Worm (Caenorhabditis elegans) whole organism, late embryonic: Measurements from ENCODE around the gene twk-42.
A peak's percentile ranks its signal among the peaks of the same experiment; 100 is the strongest.

ENCODE experiments used
- C38D4.7 ChIP-seq: fragments of 200-800 bp; sonication (Bioruptor generic); optimal IDR thresholded peaks from 2 replicates; lab custom pipeline; 2018; ENCODE audit warnings: mild to moderate bottlenecking, missing genetic modification characterization, moderate library complexity, missing compliant biosample characterization
- K09A11.1 ChIP-seq: sonication (generic microtip); optimal IDR thresholded peaks from 2 replicates; lab custom pipeline; 2017; ENCODE audit warnings: antibody characterized with exemption, mild to moderate bottlenecking, missing genetic modification characterization, missing compliant biosample characterization; ENCODE audit not compliant: insufficient read depth
- T23F11.4 ChIP-seq: fragments of 200-800 bp; sonication (Bioruptor generic); optimal IDR thresholded peaks from 2 replicates; lab custom pipeline; 2018; ENCODE audit warnings: mild to moderate bottlenecking, missing genetic modification characterization, missing compliant biosample characterization
- Y22D7AL.16 ChIP-seq: sonication (generic microtip); optimal IDR thresholded peaks from 2 replicates; lab custom pipeline; 2016; ENCODE audit warnings: missing genetic modification characterization, missing compliant biosample characterization
- ceh-19 ChIP-seq: fragments of 200-800 bp; sonication (Bioruptor generic); optimal IDR thresholded peaks from 2 replicates; lab custom pipeline; 2018; ENCODE audit warnings: mild to moderate bottlenecking, missing genetic modification characterization, missing compliant biosample characterization
- ceh-2 ChIP-seq: sonication (generic microtip); optimal IDR thresholded peaks from 2 replicates; lab custom pipeline; 2016; ENCODE audit warnings: missing genotype, missing genetic modification characterization, missing compliant biosample characterization
- ceh-24 ChIP-seq: sonication (generic microtip); optimal IDR thresholded peaks from 2 replicates; lab custom pipeline; 2016; ENCODE audit warnings: mild to moderate bottlenecking, missing genetic modification characterization, missing compliant biosample characterization
- ceh-34 ChIP-seq: sonication (generic microtip); optimal IDR thresholded peaks from 2 replicates; lab custom pipeline; 2016; ENCODE audit warnings: mild to moderate bottlenecking, missing genetic modification characterization, missing compliant biosample characterization
- ceh-45 ChIP-seq: fragments of 200-800 bp; sonication (Bioruptor generic); IDR thresholded peaks from 2 replicates; pipeline ENCODE4 v1.3.6; 2022; ENCODE audit warnings: missing genetic modification reagents, missing genetic modification characterization, missing compliant biosample characterization
- ceh-6 ChIP-seq: fragments of 200-800 bp; sonication (Bioruptor generic); optimal IDR thresholded peaks from 2 replicates; lab custom pipeline; 2018; ENCODE audit warnings: mild to moderate bottlenecking, missing genetic modification characterization, missing compliant biosample characterization
- ceh-9 ChIP-seq: sonication (generic microtip); optimal IDR thresholded peaks from 2 replicates; lab custom pipeline; 2016; ENCODE audit warnings: mild to moderate bottlenecking, missing genetic modification characterization, inconsistent platforms, missing compliant biosample characterization
- che-1 ChIP-seq: sonication (generic microtip); optimal IDR thresholded peaks from 2 replicates; lab custom pipeline; 2016; ENCODE audit warnings: mild to moderate bottlenecking, missing genetic modification characterization, missing compliant biosample characterization
- dmd-4 ChIP-seq: sonication (generic microtip); optimal IDR thresholded peaks from 2 replicates; lab custom pipeline; 2016; ENCODE audit warnings: borderline replicate concordance, missing genetic modification characterization, missing compliant biosample characterization
- dve-1 ChIP-seq: sonication (generic microtip); optimal IDR thresholded peaks from 2 replicates; lab custom pipeline; 2017; ENCODE audit warnings: antibody characterized with exemption, mild to moderate bottlenecking, missing genetic modification characterization, missing compliant biosample characterization
- elt-2 ChIP-seq: sonication (generic microtip); optimal IDR thresholded peaks from 2 replicates; lab custom pipeline; 2016; ENCODE audit warnings: missing genetic modification reagents, missing genetic modification characterization, missing compliant biosample characterization
- ets-4 ChIP-seq: sonication (generic microtip); optimal IDR thresholded peaks from 2 replicates; lab custom pipeline; 2016; ENCODE audit warnings: missing genetic modification characterization, missing compliant biosample characterization
- eyg-1 ChIP-seq: sonication (generic microtip); optimal IDR thresholded peaks from 2 replicates; lab custom pipeline; 2016; ENCODE audit warnings: missing genotype, missing genetic modification characterization, missing compliant biosample characterization
- fax-1 ChIP-seq: sonication (generic microtip); optimal IDR thresholded peaks from 2 replicates; lab custom pipeline; 2016; ENCODE audit warnings: missing genotype, missing genetic modification characterization, missing compliant biosample characterization
- gmeb-2 ChIP-seq: sonication (generic microtip); optimal IDR thresholded peaks from 2 replicates; lab custom pipeline; 2016; ENCODE audit warnings: missing genetic modification characterization, inconsistent platforms, missing compliant biosample characterization
- hlh-30 ChIP-seq: sonication (generic microtip); optimal IDR thresholded peaks from 2 replicates; lab custom pipeline; 2017; ENCODE audit warnings: antibody characterized with exemption, missing genetic modification characterization, missing compliant biosample characterization; ENCODE audit not compliant: insufficient read depth
- madf-2 ChIP-seq: sonication (generic microtip); optimal IDR thresholded peaks from 2 replicates; lab custom pipeline; 2017; ENCODE audit warnings: missing genetic modification characterization, missing compliant biosample characterization
- nfya-1 ChIP-seq: sonication (generic microtip); optimal IDR thresholded peaks from 2 replicates; lab custom pipeline; 2017; ENCODE audit warnings: missing genetic modification characterization, mild to moderate bottlenecking, missing compliant biosample characterization, antibody characterized with exemption, moderate library complexity
- nhr-11 ChIP-seq: fragments of 150-350 bp; optimal IDR thresholded peaks from 2 replicates; lab custom pipeline; 2014; ENCODE audit warnings: missing biosample characterization, missing genetic modification characterization
- nhr-232 ChIP-seq: sonication (generic microtip); optimal IDR thresholded peaks from 2 replicates; lab custom pipeline; 2016; ENCODE audit warnings: missing genetic modification characterization, missing compliant biosample characterization
- npax-4 ChIP-seq: sonication (generic microtip); optimal IDR thresholded peaks from 2 replicates; lab custom pipeline; 2016; ENCODE audit warnings: missing genetic modification characterization, missing compliant biosample characterization
- odd-2 ChIP-seq: sonication (generic microtip); optimal IDR thresholded peaks from 2 replicates; lab custom pipeline; 2017; ENCODE audit warnings: antibody characterized with exemption, mild to moderate bottlenecking, missing genetic modification characterization, missing compliant biosample characterization
- pag-3 ChIP-seq: sonication (generic microtip); optimal IDR thresholded peaks from 2 replicates; lab custom pipeline; 2016; ENCODE audit warnings: missing compliant biosample characterization, missing genetic modification characterization, borderline replicate concordance
- pat-9 ChIP-seq: fragments of 200-800 bp; sonication (Bioruptor generic); optimal IDR thresholded peaks from 2 replicates; lab custom pipeline; 2018; ENCODE audit warnings: mild to moderate bottlenecking, missing genetic modification characterization, moderate library complexity, missing compliant biosample characterization
- sox-4 ChIP-seq: sonication (generic microtip); optimal IDR thresholded peaks from 2 replicates; lab custom pipeline; 2017; ENCODE audit warnings: mild to moderate bottlenecking, missing genetic modification characterization, inconsistent platforms, missing compliant biosample characterization
- syd-9 ChIP-seq: sonication (generic microtip); optimal IDR thresholded peaks from 2 replicates; lab custom pipeline; 2016; ENCODE audit warnings: mild to moderate bottlenecking, missing genetic modification characterization, moderate library complexity, missing compliant biosample characterization
- tbx-2 ChIP-seq: sonication (generic microtip); optimal IDR thresholded peaks from 2 replicates; lab custom pipeline; 2016; ENCODE audit warnings: missing genetic modification characterization, missing compliant biosample characterization
- tbx-7 ChIP-seq: sonication (generic microtip); optimal IDR thresholded peaks from 2 replicates; lab custom pipeline; 2016; ENCODE audit warnings: missing genotype, missing genetic modification characterization, missing compliant biosample characterization
- unc-42 ChIP-seq: sonication (generic microtip); optimal IDR thresholded peaks from 2 replicates; lab custom pipeline; 2016; ENCODE audit warnings: missing genotype, missing genetic modification characterization, missing compliant biosample characterization
- unc-86 ChIP-seq: sonication (generic microtip); optimal IDR thresholded peaks from 2 replicates; lab custom pipeline; 2016; ENCODE audit warnings: missing genetic modification characterization, missing compliant biosample characterization
- zip-5 ChIP-seq: sonication (generic microtip); optimal IDR thresholded peaks from 2 replicates; lab custom pipeline; 2016; ENCODE audit warnings: missing genetic modification characterization, missing compliant biosample characterization
- ztf-16 ChIP-seq: sonication (generic microtip); optimal IDR thresholded peaks from 2 replicates; lab custom pipeline; 2017; ENCODE audit warnings: missing genetic modification characterization, missing compliant biosample characterization

Gene twk-42

DNA sequence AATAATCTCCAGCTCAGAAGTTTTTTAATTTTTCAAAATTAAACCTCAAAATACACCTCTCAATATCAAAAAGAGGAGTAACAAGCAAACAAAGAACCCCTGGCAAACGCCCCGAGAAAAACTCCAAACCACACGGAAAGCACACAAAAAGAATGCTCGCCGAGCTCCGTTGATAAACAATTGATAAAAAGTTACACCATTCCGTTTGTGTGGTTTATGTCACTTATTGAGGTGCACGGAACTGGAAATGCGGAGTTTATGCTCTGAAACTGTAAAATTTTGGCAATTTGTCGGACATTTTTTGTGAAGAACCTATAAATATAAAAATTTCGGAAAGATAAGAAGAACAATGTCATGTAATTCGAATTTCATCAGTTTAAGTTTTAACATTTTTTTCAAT is 19.9 kb upstream of the twk-42 start:
- TF ChIP-seq dve-1 (tag; lab: Kevin White, UChicago) (no peak), gmeb-2 (tag; lab: Kevin White, UChicago) (no peak), unc-42 (tag; lab: Kevin White, UChicago) (no peak), T23F11.4 (no peak), syd-9 (tag; lab: Kevin White, UChicago) (no peak), ets-4 (tag; lab: Kevin White, UChicago) (no peak), odd-2 (tag; lab: Kevin White, UChicago) (no peak), npax-4 (tag; lab: Kevin White, UChicago) (no peak), K09A11.1 (tag; lab: Kevin White, UChicago) (no peak), ztf-16 (no peak), ceh-19 (GFP tag; lab: Kevin White, UChicago) (no peak)

DNA sequence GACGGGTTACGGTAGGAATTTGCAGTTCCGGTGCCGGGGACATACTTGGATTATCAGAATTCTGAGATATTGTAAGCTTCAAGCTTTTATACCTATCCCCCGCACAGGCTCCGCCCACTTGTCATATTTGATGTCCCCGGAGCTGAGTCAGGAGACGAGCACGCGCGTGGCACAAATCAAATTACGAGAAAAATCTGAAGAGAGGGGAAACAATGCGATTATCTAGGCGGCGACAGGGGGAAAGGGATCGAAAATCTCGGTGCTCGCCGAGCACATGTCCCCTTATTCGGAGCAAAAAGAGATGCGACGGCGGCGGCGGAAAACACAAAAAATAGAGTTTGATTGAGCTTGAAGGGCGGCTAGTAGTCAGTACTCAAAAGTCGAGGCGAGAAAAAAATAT is 16.8 kb upstream of the twk-42 start, which contains the start of gene R12G8.1:
R12G8.1 (minus strand) TSS at position 63 of the 400 bp plus-strand sequence.
- TF ChIP-seq pag-3 (tag; lab: Kevin White, UChicago), result peak; percentile 1
- TF ChIP-seq unc-42 (tag; lab: Kevin White, UChicago), result peak; percentile 98
- TF ChIP-seq che-1 (tag; lab: Kevin White, UChicago), result no peak

DNA sequence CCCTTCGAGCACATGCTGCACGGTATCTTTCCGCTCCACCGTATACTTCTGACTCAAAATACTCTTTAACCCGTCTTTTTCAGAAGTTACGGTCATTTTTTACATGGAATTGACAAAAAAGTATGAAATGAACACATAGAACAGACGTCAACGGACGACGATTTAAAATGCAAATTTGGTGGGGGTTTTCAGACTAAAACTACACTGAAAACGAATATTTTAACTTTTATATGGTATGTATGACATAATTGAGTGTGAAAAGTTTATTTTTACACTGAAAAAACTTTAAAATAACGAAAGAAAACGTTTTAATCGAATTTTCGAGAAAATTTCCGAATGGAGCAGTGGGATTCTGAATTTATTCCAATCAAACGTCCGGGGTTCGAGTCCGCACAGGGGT is 14.5 kb upstream of the twk-42 start, which contains the start of gene twk-36:
twk-36 (minus strand) TSS at position 101 of the 400 bp plus-strand sequence.
- TF ChIP-seq K09A11.1 (tag; lab: Kevin White, UChicago) (no peak), syd-9 (tag; lab: Kevin White, UChicago) (no peak), pat-9 (no peak), hlh-30 (tag; lab: Kevin White, UChicago) (no peak), ceh-34 (tag; lab: Kevin White, UChicago) (no peak), nfya-1 (no peak), unc-86 (tag; lab: Kevin White, UChicago) (no peak), npax-4 (tag; lab: Kevin White, UChicago) (no peak), tbx-2 (tag; lab: Kevin White, UChicago) (no peak), tbx-7 (tag; lab: Kevin White, UChicago) (no peak), unc-42 (tag; lab: Kevin White, UChicago) (no peak), fax-1 (no peak), C38D4.7 (no peak), che-1 (tag; lab: Kevin White, UChicago) (no peak), nhr-232 (tag; lab: Kevin White, UChicago) (no peak), ceh-9 (no peak), sox-4 (tag; lab: Kevin White, UChicago) (no peak), zip-5 (tag; lab: Kevin White, UChicago) (no peak)

DNA sequence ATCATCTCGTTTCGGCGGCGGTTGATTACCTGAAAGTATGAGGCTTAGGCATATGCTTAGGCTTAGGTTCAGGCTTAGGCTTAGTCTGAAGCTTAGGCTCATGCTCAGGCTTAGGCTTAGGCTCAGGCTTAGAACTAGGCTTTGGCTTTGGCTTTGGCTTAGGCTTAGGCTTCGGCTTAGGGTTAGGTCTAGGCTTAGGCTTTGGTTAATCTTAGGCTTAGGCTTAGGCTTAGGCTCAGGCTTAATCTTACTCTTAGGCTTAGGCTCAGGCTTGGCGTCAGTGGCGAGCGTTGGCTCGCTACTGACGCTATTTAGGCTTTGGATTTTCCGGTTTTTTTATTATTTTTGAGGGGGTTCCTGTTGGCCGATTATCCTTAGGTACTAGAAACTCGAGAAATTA is 11.4 kb upstream of the twk-42 start:
- TF ChIP-seq ceh-24 (tag; lab: Kevin White, UChicago) (no peak), dve-1 (tag; lab: Kevin White, UChicago) (peak; percentile 83)

DNA sequence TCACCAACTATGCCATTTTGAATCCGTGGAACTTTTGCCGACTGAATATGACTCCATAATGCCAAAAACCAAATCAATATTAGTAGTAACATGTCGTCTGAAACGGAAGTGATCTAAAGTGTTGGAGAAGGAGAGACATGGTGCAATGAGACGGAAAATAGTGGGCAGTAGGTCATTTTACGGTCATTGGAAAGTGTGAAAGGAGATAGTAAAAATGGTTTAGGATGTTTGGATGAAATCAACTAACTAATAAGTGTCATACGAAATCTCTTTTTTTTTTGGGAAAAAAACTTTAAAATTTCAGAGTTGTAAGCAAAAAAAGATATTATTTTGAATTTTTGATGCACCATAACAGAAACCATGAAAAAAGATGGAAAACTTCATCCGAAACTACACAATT is 7.4 kb upstream of the twk-42 start, which contains the start of gene cutl-4:
cutl-4 (minus strand) TSS at position 101 of the 400 bp plus-strand sequence.
- TF ChIP-seq unc-42 (tag; lab: Kevin White, UChicago), result no peak
- TF ChIP-seq ceh-45 (GFP tag; lab: Robert Waterston, UW), result no peak
- TF ChIP-seq ceh-2 (tag; lab: Kevin White, UChicago), result no peak
- TF ChIP-seq elt-2, result no peak
- TF ChIP-seq K09A11.1 (tag; lab: Kevin White, UChicago), result no peak
- no peak for TF ChIP-seq C38D4.7
- TF ChIP-seq fax-1, result no peak
- no peak for TF ChIP-seq Y22D7AL.16 (tag; lab: Kevin White, UChicago)
- TF ChIP-seq ceh-6, result no peak
- no peak for TF ChIP-seq dmd-4 (tag; lab: Kevin White, UChicago)
- TF ChIP-seq madf-2 (tag; lab: Kevin White, UChicago), result no peak
- no peak for TF ChIP-seq eyg-1 (tag; lab: Kevin White, UChicago)
- no peak for TF ChIP-seq nhr-11
